Worm (Caenorhabditis elegans) whole organism, L3 larva: ENCODE measurements around the gene mec-18.

Source experiments
- R02D3.7 ChIP-seq: fragments of 150-350 bp; optimal IDR thresholded peaks from 2 replicates; lab custom pipeline; 2014; ENCODE audit warnings: missing biosample characterization, missing genetic modification characterization
- aly-2 ChIP-seq: fragments of 150-350 bp; optimal IDR thresholded peaks from 2 replicates; lab custom pipeline; 2014; ENCODE audit warnings: missing biosample characterization, missing genetic modification characterization
- ama-1 ChIP-seq: fragments of 150-350 bp; optimal IDR thresholded peaks from 2 replicates; lab custom pipeline; 2018
- ceh-16 ChIP-seq: sonication (generic microtip); optimal IDR thresholded peaks from 2 replicates; lab custom pipeline; 2017; ENCODE audit warnings: missing biosample characterization, missing genetic modification characterization
- ceh-28 ChIP-seq: fragments of 150-350 bp; optimal IDR thresholded peaks from 2 replicates; lab custom pipeline; 2014; ENCODE audit warnings: missing biosample characterization, missing genetic modification reagents, missing genetic modification characterization
- ceh-9 ChIP-seq: sonication (generic microtip); optimal IDR thresholded peaks from 2 replicates; lab custom pipeline; 2018; ENCODE audit warnings: missing biosample characterization, missing genetic modification characterization
- daf-12 ChIP-seq: fragments of 150-350 bp; optimal IDR thresholded peaks from 2 replicates; lab custom pipeline; 2014; ENCODE audit warnings: missing biosample characterization, missing genetic modification reagents, missing genetic modification characterization
- egl-27 ChIP-seq: sonication (generic microtip); optimal IDR thresholded peaks from 4 replicates; lab custom pipeline; 2017; ENCODE audit warnings: missing biosample characterization, missing genetic modification reagents, missing genetic modification characterization
- egl-5 ChIP-seq: fragments of 150-350 bp; optimal IDR thresholded peaks from 2 replicates; lab custom pipeline; 2017; ENCODE audit warnings: missing biosample characterization, missing genetic modification reagents, missing genetic modification characterization, inconsistent platforms
- elt-2 ChIP-seq: sonication (generic microtip); optimal IDR thresholded peaks from 2 replicates; lab custom pipeline; 2016; ENCODE audit warnings: missing genetic modification reagents, mild to moderate bottlenecking, missing genetic modification characterization, missing compliant biosample characterization
- elt-3 ChIP-seq, 3 experiments: fragments of 150-350 bp in 1 of 3; sonication (generic microtip) in 2 of 3; optimal IDR thresholded peaks; 2 replicates in 2 of 3; 4 replicates in 1 of 3; lab custom pipeline; 2014 to 2017; ENCODE audit warnings: missing biosample characterization in 3 of 3, missing genetic modification characterization in 3 of 3
- fkh-10 ChIP-seq: sonication (generic microtip); optimal IDR thresholded peaks from 2 replicates; lab custom pipeline; 2017; ENCODE audit warnings: missing biosample characterization, missing genetic modification reagents, missing genetic modification characterization
- fos-1 ChIP-seq: fragments of 150-350 bp; optimal IDR thresholded peaks from 2 replicates; lab custom pipeline; 2014; ENCODE audit warnings: missing biosample characterization, missing genetic modification characterization
- hmg-11 ChIP-seq: sonication (generic microtip); optimal IDR thresholded peaks from 2 replicates; lab custom pipeline; 2016; ENCODE audit warnings: missing genetic modification characterization, missing compliant biosample characterization
- jun-1 ChIP-seq: fragments of 150-350 bp; optimal IDR thresholded peaks from 2 replicates; lab custom pipeline; 2014; ENCODE audit warnings: missing biosample characterization, missing genetic modification reagents, missing genetic modification characterization
- lin-15B ChIP-seq: fragments of 150-350 bp; optimal IDR thresholded peaks from 2 replicates; lab custom pipeline; 2014; ENCODE audit warnings: missing biosample characterization, missing genetic modification characterization
- lin-39 ChIP-seq: fragments of 150-350 bp; optimal IDR thresholded peaks from 2 replicates; lab custom pipeline; 2018; ENCODE audit warnings: missing biosample characterization, missing genetic modification reagents, missing genetic modification characterization
- lsy-12 ChIP-seq: sonication (generic microtip); optimal IDR thresholded peaks from 2 replicates; lab custom pipeline; 2016; ENCODE audit warnings: mild to moderate bottlenecking, missing genetic modification characterization, missing compliant biosample characterization
- mdl-1 ChIP-seq: fragments of 150-350 bp; optimal IDR thresholded peaks from 2 replicates; lab custom pipeline; 2014; ENCODE audit warnings: missing biosample characterization, missing genetic modification characterization
- mml-1 ChIP-seq: fragments of 150-350 bp; sonication (generic microtip); optimal IDR thresholded peaks from 3 replicates; lab custom pipeline; 2014; ENCODE audit warnings: missing biosample characterization, missing genetic modification characterization
- nfya-1 ChIP-seq: sonication (generic microtip); optimal IDR thresholded peaks from 2 replicates; lab custom pipeline; 2017; ENCODE audit warnings: missing genetic modification characterization, mild to moderate bottlenecking, missing compliant biosample characterization, antibody characterized with exemption, moderate library complexity; ENCODE audit not compliant: insufficient read depth
- nhr-11 ChIP-seq: fragments of 150-350 bp; optimal IDR thresholded peaks from 2 replicates; lab custom pipeline; 2014; ENCODE audit warnings: missing biosample characterization, missing genetic modification characterization
- nhr-23 ChIP-seq: fragments of 150-350 bp; optimal IDR thresholded peaks from 2 replicates; lab custom pipeline; 2014; ENCODE audit warnings: missing biosample characterization, missing genetic modification reagents, missing genetic modification characterization
- nhr-25 ChIP-seq: sonication (generic microtip); optimal IDR thresholded peaks from 2 replicates; lab custom pipeline; 2017; ENCODE audit warnings: missing biosample characterization, missing genetic modification characterization
- nhr-67 ChIP-seq: fragments of 150-350 bp; optimal IDR thresholded peaks from 2 replicates; lab custom pipeline; 2014; ENCODE audit warnings: missing biosample characterization, missing genetic modification characterization
- nhr-77 ChIP-seq: fragments of 150-350 bp; optimal IDR thresholded peaks from 2 replicates; lab custom pipeline; 2014; ENCODE audit warnings: missing biosample characterization, missing genetic modification characterization
- pha-4 ChIP-seq: fragments of 150-350 bp; optimal IDR thresholded peaks from 2 replicates; lab custom pipeline; 2014; ENCODE audit warnings: missing biosample characterization, missing genetic modification reagents, missing genetic modification characterization
- pqm-1 ChIP-seq: fragments of 150-350 bp; optimal IDR thresholded peaks from 2 replicates; lab custom pipeline; 2017; ENCODE audit warnings: missing biosample characterization, missing genetic modification characterization, inconsistent platforms
- sea-2 ChIP-seq: fragments of 150-350 bp; sonication (generic microtip); optimal IDR thresholded peaks from 4 replicates; lab custom pipeline; 2014; ENCODE audit warnings: missing biosample characterization, missing genetic modification reagents, missing genetic modification characterization
- skn-1 ChIP-seq: fragments of 150-350 bp; optimal IDR thresholded peaks from 2 replicates; lab custom pipeline; 2014; ENCODE audit warnings: missing biosample characterization, missing genetic modification characterization
- snpc-4 ChIP-seq: fragments of 150-350 bp; optimal IDR thresholded peaks from 2 replicates; lab custom pipeline; 2014; ENCODE audit warnings: missing biosample characterization, missing genetic modification characterization
- unc-39 ChIP-seq: sonication (generic microtip); optimal IDR thresholded peaks from 4 replicates; lab custom pipeline; 2017; ENCODE audit warnings: missing biosample characterization, missing genetic modification characterization
- unc-62 ChIP-seq: fragments of 150-350 bp; sonication (generic microtip); optimal IDR thresholded peaks from 4 replicates; lab custom pipeline; 2014; ENCODE audit warnings: missing biosample characterization, missing genetic modification reagents, missing genetic modification characterization
- zag-1 ChIP-seq: fragments of 150-350 bp; optimal IDR thresholded peaks from 2 replicates; lab custom pipeline; 2014; ENCODE audit warnings: missing biosample characterization, missing genetic modification characterization
- ztf-11 ChIP-seq: fragments of 150-350 bp; optimal IDR thresholded peaks from 2 replicates; lab custom pipeline; 2014; ENCODE audit warnings: missing biosample characterization, missing genetic modification characterization

The mec-18 gene

ce11 chrX:4260297-4260696 is 13.7 kb downstream of the mec-18 start, which contains the start of gene C52B9.4:
TSS of gene C52B9.4 (plus strand) at chrX:4260652.
- TF ChIP-seq elt-2 (tag; lab: Kevin White, UChicago) = peak; percentile 37
- no peak for TF ChIP-seq lsy-12 (tag; lab: Kevin White, UChicago)
- no peak for TF ChIP-seq ceh-16 (tag; lab: Kevin White, UChicago)
- TF ChIP-seq jun-1 (tag; lab: Kevin White, UChicago) = peak; percentile 10
- peak; percentile 62 for TF ChIP-seq pha-4
- no peak for TF ChIP-seq mdl-1 (tag; lab: Kevin White, UChicago)
- TF ChIP-seq egl-27 (tag; lab: Kevin White, UChicago) = no peak
- peak; percentile 16 for TF ChIP-seq lin-15B
- peak; percentile 40 for TF ChIP-seq sea-2 (GFP tag; lab: Kevin White, UChicago)
- peak; percentile 67 for TF ChIP-seq hmg-11 (tag; lab: Kevin White, UChicago)
- TF ChIP-seq nfya-1 (tag; lab: Kevin White, UChicago) = peak; percentile 63
- no peak for TF ChIP-seq pqm-1 (tag; lab: Kevin White, UChicago)
- TF ChIP-seq, all 47 proteins: peak for 7

ce11 chrX:4256761-4257160 is 17.3 kb downstream of the mec-18 start, which contains the start of gene srv-6:
TSS of gene srv-6 (plus strand) at chrX:4257061.
- TF ChIP-seq zag-1 = no peak
- TF ChIP-seq unc-39 (tag; lab: Kevin White, UChicago) = no peak
- no peak for TF ChIP-seq nfya-1 (tag; lab: Kevin White, UChicago)
- TF ChIP-seq daf-12 (tag; lab: Kevin White, UChicago) = no peak
- TF ChIP-seq ztf-11 (tag; lab: Kevin White, UChicago) = no peak
- no peak for TF ChIP-seq unc-62 (GFP tag; lab: Kevin White, UChicago)
- TF ChIP-seq nhr-25 = no peak
- TF ChIP-seq aly-2 (tag; lab: Kevin White, UChicago) = no peak
- TF ChIP-seq sea-2 (GFP tag; lab: Kevin White, UChicago) = no peak
- TF ChIP-seq egl-27 (tag; lab: Kevin White, UChicago) = no peak
- TF ChIP-seq ama-1 = no peak
- no peak for TF ChIP-seq nhr-67
- TF ChIP-seq ceh-16 (tag; lab: Kevin White, UChicago) = no peak
- no peak for TF ChIP-seq nhr-77 (tag; lab: Kevin White, UChicago)
- no peak for TF ChIP-seq egl-5
- TF ChIP-seq pqm-1 (tag; lab: Kevin White, UChicago) = no peak
- no peak for TF ChIP-seq lin-39 (tag; lab: Kevin White, UChicago)

ce11 chrX:4255366-4255765 is 18.6 kb downstream of the mec-18 start:
- TF ChIP-seq fkh-10 (GFP tag; lab: Kevin White, UChicago) (no peak), fos-1 (tag; lab: Kevin White, UChicago) (no peak), snpc-4 (tag; lab: Kevin White, UChicago) (no peak), nhr-11 (no peak), pha-4 (no peak), ceh-28 (tag; lab: Kevin White, UChicago) (no peak), ceh-16 (tag; lab: Kevin White, UChicago) (no peak), nhr-25 (no peak), elt-3 (tag; optimal IDR thresholded peaks at IDR 0.05; lab: Kevin White, UChicago) (no peak), R02D3.7 (no peak), skn-1 (no peak), nhr-23 (no peak)

- no peak for TF ChIP-seq elt-2 (tag; lab: Kevin White, UChicago)
- peak; percentile 72 for TF ChIP-seq ceh-28 (tag; lab: Kevin White, UChicago)
- peak; percentile 71 for TF ChIP-seq nhr-25
- peak; percentile 3 for TF ChIP-seq hmg-11 (tag; lab: Kevin White, UChicago)
- no peak for TF ChIP-seq egl-27 (tag; lab: Kevin White, UChicago)
- peak; percentile 41 for TF ChIP-seq nhr-23
- no peak for TF ChIP-seq nhr-67
- no peak for TF ChIP-seq ceh-9
- no peak for TF ChIP-seq skn-1
- TF ChIP-seq lin-39 (tag; lab: Kevin White, UChicago) = peak; percentile 18
- no peak for TF ChIP-seq sea-2 (GFP tag; lab: Kevin White, UChicago)
- no peak for TF ChIP-seq jun-1 (tag; lab: Kevin White, UChicago)
- TF ChIP-seq ceh-16 (tag; lab: Kevin White, UChicago) = no peak
- TF ChIP-seq mml-1 (tag; lab: Kevin White, UChicago) = no peak
- peak; percentile 45 for TF ChIP-seq nfya-1 (tag; lab: Kevin White, UChicago)
- no peak for TF ChIP-seq elt-3 (tag; optimal IDR thresholded peaks at IDR 0.05; lab: Kevin White, UChicago)
- TF ChIP-seq R02D3.7 = no peak
- peak; percentile 32 for TF ChIP-seq pha-4
Observed at ce11 chrX:4254782-4255181, 19.2 kb downstream of the mec-18 start, which contains the start of gene taf-11.1. TSS of gene taf-11.1 (plus strand) at chrX:4255170.
